Fruit fly (Drosophila melanogaster): ENCODE data around the gene enc.
A peak's percentile ranks its signal among the peaks of the same experiment; 100 is the strongest.

The enc gene

dm6 chr3L:3788790-3789421, 29.6 kb upstream of the enc start:
- TF ChIP-seq Myc (optimal IDR thresholded peaks at IDR 0.05) (peak; percentile 88), GATAd (GFP tag; optimal IDR thresholded peaks at IDR 0.05) (no peak)

DNA sequence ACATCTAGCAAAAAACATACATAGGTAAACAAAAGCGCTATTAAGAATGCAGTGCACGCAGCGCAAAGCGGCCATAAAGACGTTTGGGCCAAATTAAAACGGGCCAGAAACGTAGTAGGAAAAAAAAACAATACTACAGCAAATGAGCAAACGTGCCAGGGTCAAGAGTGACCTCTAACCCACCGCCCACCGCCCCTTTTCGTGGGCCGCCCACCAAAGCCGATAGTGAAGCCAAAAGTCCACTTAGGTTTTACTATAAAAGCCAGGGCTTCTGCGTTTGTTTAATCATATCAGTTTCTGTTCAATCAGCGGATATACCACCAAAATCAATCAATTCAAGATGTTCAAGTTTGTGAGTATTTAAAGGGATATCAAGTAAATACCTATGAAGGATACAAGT, 28.0 kb upstream of the enc start, which contains the start of gene CG32266:
Gene CG32266 (plus strand): TSS at position 301 of the 400 bp plus-strand sequence.
- TF ChIP-seq OdsH (GFP tag; optimal IDR thresholded peaks at IDR 0.05): no peak
- TF ChIP-seq sage (GFP tag; optimal IDR thresholded peaks at IDR 0.05): no peak
- no peak for TF ChIP-seq dsf (GFP tag; optimal IDR thresholded peaks at IDR 0.05; ENCODE audit: borderline replicate concordance)
- TF ChIP-seq Sp1 (GFP tag; optimal IDR thresholded peaks at IDR 0.05): no peak
- no peak for TF ChIP-seq tai (GFP tag; optimal IDR thresholded peaks at IDR 0.05)

dm6 chr3L:3791043-3791682, 27.3 kb upstream of the enc start:
- TF ChIP-seq sage (GFP tag; optimal IDR thresholded peaks at IDR 0.05): no peak
- no peak for TF ChIP-seq N (GFP tag; optimal IDR thresholded peaks at IDR 0.05)
- no peak for TF ChIP-seq Hr78 (GFP tag; optimal IDR thresholded peaks at IDR 0.05)
- no peak for TF ChIP-seq Hr83 (GFP tag; optimal IDR thresholded peaks at IDR 0.05; ENCODE audit: poor library complexity, severe bottlenecking)
- TF ChIP-seq foxo (GFP tag; optimal IDR thresholded peaks at IDR 0.05): peak in 1 of 2 experiments; percentile 4
- TF ChIP-seq ey (GFP tag; optimal IDR thresholded peaks at IDR 0.05): peak; percentile 7

- TF ChIP-seq CG32264 (GFP tag; optimal IDR thresholded peaks at IDR 0.05): no peak
- TF ChIP-seq CG9705 (GFP tag; optimal IDR thresholded peaks at IDR 0.05): no peak
- TF ChIP-seq Dif (GFP tag; optimal IDR thresholded peaks at IDR 0.05; ENCODE audit: partially characterized antibody): no peak
- no peak for TF ChIP-seq br (GFP tag; optimal IDR thresholded peaks at IDR 0.05)
- TF ChIP-seq Vsx2 (GFP tag; optimal IDR thresholded peaks at IDR 0.05; ENCODE audit: partially characterized antibody): no peak
- no peak for TF ChIP-seq Dfd (GFP tag; optimal IDR thresholded peaks at IDR 0.05)
- no peak for TF ChIP-seq rgr (GFP tag; optimal IDR thresholded peaks at IDR 0.05)
- TF ChIP-seq pan (optimal IDR thresholded peaks at IDR 0.05): no peak
- TF ChIP-seq dmrt93B (GFP tag; optimal IDR thresholded peaks at IDR 0.05): no peak
Measured at dm6 chr3L:3797681-3798080, 20.8 kb upstream of the enc start.

DNA sequence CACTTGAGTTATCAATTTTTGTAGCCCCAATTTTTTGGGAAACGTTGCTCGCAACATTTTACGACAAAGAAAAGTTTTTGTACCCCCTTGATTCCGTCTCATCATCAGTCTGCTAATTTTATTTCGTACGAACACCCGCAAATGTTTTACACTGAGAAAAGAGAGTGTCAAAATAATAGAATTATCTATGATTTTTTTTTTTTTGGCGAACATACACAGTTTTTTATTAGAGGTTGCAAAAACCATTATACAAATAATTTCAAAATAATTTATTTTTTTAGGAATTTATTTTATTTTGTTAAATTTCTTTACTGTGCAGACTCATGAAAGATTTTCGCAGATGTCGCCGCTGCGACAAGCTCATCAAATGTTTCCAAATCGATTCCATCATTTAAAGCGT, 20.0 kb upstream of the enc start:
- no peak for TF ChIP-seq Hnf4 (GFP tag; optimal IDR thresholded peaks at IDR 0.05)
- TF ChIP-seq dl (GFP tag; optimal IDR thresholded peaks at IDR 0.05; ENCODE audit: insufficient read depth in 1 of 2, partially characterized antibody in 2 of 2): no peak
- no peak for TF ChIP-seq Abd-B (GFP tag; optimal IDR thresholded peaks at IDR 0.05)
- no peak for TF ChIP-seq fru (GFP tag; optimal IDR thresholded peaks at IDR 0.05)
- TF ChIP-seq N (GFP tag; optimal IDR thresholded peaks at IDR 0.05): no peak
- TF ChIP-seq Dfd (GFP tag; optimal IDR thresholded peaks at IDR 0.05): no peak
- no peak for TF ChIP-seq Myc (optimal IDR thresholded peaks at IDR 0.05)
- TF ChIP-seq usp (GFP tag; optimal IDR thresholded peaks at IDR 0.05): no peak
- no peak for TF ChIP-seq pan (optimal IDR thresholded peaks at IDR 0.05)
- TF ChIP-seq psq (GFP tag; optimal IDR thresholded peaks at IDR 0.05): no peak
- TF ChIP-seq Vsx2 (GFP tag; optimal IDR thresholded peaks at IDR 0.05; ENCODE audit: partially characterized antibody): no peak
- TF ChIP-seq br (GFP tag; optimal IDR thresholded peaks at IDR 0.05): no peak
- no peak for TF ChIP-seq GATAd (GFP tag; optimal IDR thresholded peaks at IDR 0.05)
- TF ChIP-seq Hr78 (GFP tag; optimal IDR thresholded peaks at IDR 0.05): no peak

DNA sequence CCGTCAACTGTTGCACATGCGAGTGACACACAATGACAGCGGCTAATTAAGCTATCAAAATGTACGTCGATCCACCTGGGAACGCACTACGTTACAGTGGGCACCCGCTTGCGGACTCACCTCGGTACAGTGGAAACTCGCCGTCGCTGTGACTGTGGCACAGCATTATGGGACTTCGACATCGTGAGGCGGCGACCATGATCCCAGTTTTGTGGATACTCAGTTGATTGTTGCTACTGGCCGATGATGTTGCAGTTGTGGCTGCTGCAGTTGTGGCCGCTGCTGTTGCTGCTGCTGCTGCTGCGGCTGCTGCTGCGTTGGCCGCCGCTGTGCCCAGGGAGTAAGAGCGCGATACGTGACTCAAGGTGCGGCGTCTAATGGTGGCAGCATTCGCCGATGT, 18.7 kb upstream of the enc start:
- TF ChIP-seq sv (GFP tag; optimal IDR thresholded peaks at IDR 0.05): no peak
- TF ChIP-seq dsf (GFP tag; optimal IDR thresholded peaks at IDR 0.05; ENCODE audit: borderline replicate concordance): no peak
- no peak for TF ChIP-seq HLH106 (tag; optimal IDR thresholded peaks at IDR 0.05)
- TF ChIP-seq Sp1 (GFP tag; optimal IDR thresholded peaks at IDR 0.05): no peak
- no peak for TF ChIP-seq sage (GFP tag; optimal IDR thresholded peaks at IDR 0.05)
